Worm (Caenorhabditis elegans) whole organism, mixed stage, embryonic: ENCODE data around the gene gst-2.
A peak's percentile ranks its signal among the peaks of the same experiment; 100 is the strongest.

Experiments used
- M03D4.4 ChIP-seq: sonication (generic microtip); optimal IDR thresholded peaks from 2 replicates; lab custom pipeline; 2017; ENCODE audit warnings: mild to moderate bottlenecking, missing genetic modification characterization, missing compliant biosample characterization
- bed-3 ChIP-seq: fragments of 200-800 bp; sonication (Bioruptor generic); optimal IDR thresholded peaks from 3 replicates; lab custom pipeline; 2018; ENCODE audit warnings: mild to moderate bottlenecking, missing genetic modification characterization, moderate library complexity, missing compliant biosample characterization
- blmp-1 ChIP-seq: fragments of 150-350 bp; optimal IDR thresholded peaks from 2 replicates; lab custom pipeline; 2014; ENCODE audit warnings: missing biosample characterization, missing genetic modification characterization
- ceh-39 ChIP-seq: fragments of 150-350 bp; optimal IDR thresholded peaks from 2 replicates; lab custom pipeline; 2014; ENCODE audit warnings: missing biosample characterization, missing genetic modification characterization
- ceh-43 ChIP-seq: fragments of 200-800 bp; sonication (Bioruptor generic); optimal IDR thresholded peaks from 2 replicates; lab custom pipeline; 2018; ENCODE audit warnings: mild to moderate bottlenecking, missing genetic modification characterization, moderate library complexity, missing compliant biosample characterization
- ces-1 ChIP-seq: fragments of 150-350 bp; optimal IDR thresholded peaks from 2 replicates; lab custom pipeline; 2014; ENCODE audit warnings: missing biosample characterization, missing genetic modification reagents, missing genetic modification characterization
- cnd-1 ChIP-seq: fragments of 200-800 bp; sonication (Bioruptor generic); optimal IDR thresholded peaks from 2 replicates; lab custom pipeline; 2018; ENCODE audit warnings: mild to moderate bottlenecking, missing genetic modification characterization, missing compliant biosample characterization
- elt-1 ChIP-seq: sonication (generic microtip); optimal IDR thresholded peaks from 2 replicates; lab custom pipeline; 2017; ENCODE audit warnings: missing genetic modification characterization, mild to moderate bottlenecking, missing compliant biosample characterization, antibody characterized with exemption, moderate library complexity, borderline replicate concordance; ENCODE audit not compliant: insufficient read depth
- elt-3 ChIP-seq: fragments of 150-350 bp; optimal IDR thresholded peaks from 2 replicates; lab custom pipeline; 2014; ENCODE audit warnings: missing biosample characterization, missing genetic modification characterization
- flh-1 ChIP-seq: fragments of 200-800 bp; sonication (Bioruptor generic); optimal IDR thresholded peaks from 2 replicates; lab custom pipeline; 2018; ENCODE audit warnings: mild to moderate bottlenecking, missing genetic modification characterization, moderate library complexity, missing compliant biosample characterization
- ham-2 ChIP-seq: fragments of 200-800 bp; sonication (Bioruptor generic); optimal IDR thresholded peaks from 2 replicates; lab custom pipeline; 2018; ENCODE audit warnings: mild to moderate bottlenecking, missing genetic modification characterization, missing compliant biosample characterization
- hlh-1 ChIP-seq: fragments of 150-350 bp; optimal IDR thresholded peaks from 2 replicates; lab custom pipeline; 2014; ENCODE audit warnings: missing biosample characterization, missing genetic modification reagents, missing genetic modification characterization
- lin-13 ChIP-seq: fragments of 150-350 bp; optimal IDR thresholded peaks from 2 replicates; lab custom pipeline; 2014; ENCODE audit warnings: missing biosample characterization, missing genetic modification characterization
- lin-32 ChIP-seq: fragments of 200-800 bp; sonication (Bioruptor generic); optimal IDR thresholded peaks from 2 replicates; lab custom pipeline; 2018; ENCODE audit warnings: mild to moderate bottlenecking, missing genetic modification characterization, missing compliant biosample characterization
- lsy-2 ChIP-seq: fragments of 150-350 bp; optimal IDR thresholded peaks from 2 replicates; lab custom pipeline; 2014; ENCODE audit warnings: missing biosample characterization, missing genetic modification characterization
- mep-1 ChIP-seq: fragments of 150-350 bp; optimal IDR thresholded peaks from 2 replicates; lab custom pipeline; 2017; ENCODE audit warnings: missing biosample characterization, missing genetic modification reagents, missing genetic modification characterization, inconsistent platforms
- mls-2 ChIP-seq: sonication (generic microtip); optimal IDR thresholded peaks from 2 replicates; lab custom pipeline; 2016; ENCODE audit warnings: mild to moderate bottlenecking, missing genetic modification characterization, moderate library complexity, missing compliant biosample characterization
- nhr-12 ChIP-seq: fragments of 150-350 bp; optimal IDR thresholded peaks from 2 replicates; lab custom pipeline; 2014; ENCODE audit warnings: missing biosample characterization, missing genetic modification characterization
- nhr-2 ChIP-seq: fragments of 150-350 bp; optimal IDR thresholded peaks from 2 replicates; lab custom pipeline; 2014; ENCODE audit warnings: missing biosample characterization, missing genetic modification characterization
- nhr-28 ChIP-seq: fragments of 150-350 bp; optimal IDR thresholded peaks from 2 replicates; lab custom pipeline; 2014; ENCODE audit warnings: missing biosample characterization, missing genetic modification characterization
- nhr-76 ChIP-seq: sonication (generic microtip); optimal IDR thresholded peaks from 2 replicates; lab custom pipeline; 2017; ENCODE audit warnings: missing biosample characterization, missing genetic modification characterization
- sem-2 ChIP-seq: fragments of 200-800 bp; sonication (Bioruptor generic); optimal IDR thresholded peaks from 2 replicates; lab custom pipeline; 2018; ENCODE audit warnings: mild to moderate bottlenecking, missing genetic modification characterization, missing compliant biosample characterization
- snpc-4 ChIP-seq: fragments of 150-350 bp; optimal IDR thresholded peaks from 2 replicates; lab custom pipeline; 2014; ENCODE audit warnings: missing biosample characterization, missing genetic modification characterization
- sptf-1 ChIP-seq: sonication (generic microtip); optimal IDR thresholded peaks from 2 replicates; lab custom pipeline; 2017; ENCODE audit warnings: mild to moderate bottlenecking, missing genetic modification characterization, moderate library complexity, missing compliant biosample characterization
- tbx-8 ChIP-seq: fragments of 200-800 bp; sonication (Bioruptor generic); optimal IDR thresholded peaks from 2 replicates; lab custom pipeline; 2018; ENCODE audit warnings: mild to moderate bottlenecking, missing genetic modification characterization, moderate library complexity, missing compliant biosample characterization
- unc-39 ChIP-seq: fragments of 150-350 bp; optimal IDR thresholded peaks from 2 replicates; lab custom pipeline; 2014; ENCODE audit warnings: missing biosample characterization, missing genetic modification characterization
- unc-62 ChIP-seq: fragments of 150-350 bp; optimal IDR thresholded peaks from 2 replicates; lab custom pipeline; 2014; ENCODE audit warnings: missing biosample characterization, missing genetic modification reagents, missing genetic modification characterization
- zip-8 ChIP-seq: fragments of 150-350 bp; optimal IDR thresholded peaks from 2 replicates; lab custom pipeline; 2014; ENCODE audit warnings: missing biosample characterization, missing genetic modification characterization

Gene gst-2

ce11 chrIV:10150552-10151004 lies 8.7 kb upstream of the gst-2 start, which contains the start of gene tsp-12:
Gene tsp-12, minus strand, starts transcription at chrIV:10150602.
- TF ChIP-seq mep-1 (tag; lab: Kevin White, UChicago) (no peak), sptf-1 (peak; percentile 27), M03D4.4 (tag; lab: Kevin White, UChicago) (no peak), elt-1 (tag; lab: Kevin White, UChicago) (no peak), ces-1 (GFP tag; lab: Kevin White, UChicago) (peak; percentile 83), cnd-1 (tag; lab: Kevin White, UChicago) (no peak), unc-39 (tag; lab: Kevin White, UChicago) (no peak), ceh-39 (tag; lab: Kevin White, UChicago) (no peak), flh-1 (GFP tag; lab: Kevin White, UChicago) (no peak)

ce11 chrIV:10148938-10149337 lies 7.1 kb upstream of the gst-2 start, which contains the start of gene pigs-1:
Gene pigs-1, minus strand, starts transcription at chrIV:10149038.
- TF ChIP-seq nhr-2 (tag; lab: Kevin White, UChicago) (no peak), mls-2 (tag; lab: Kevin White, UChicago) (no peak), lin-13 (no peak), ham-2 (GFP tag; lab: Kevin White, UChicago) (no peak), ces-1 (GFP tag; lab: Kevin White, UChicago) (no peak), ceh-39 (tag; lab: Kevin White, UChicago) (no peak), sptf-1 (no peak), zip-8 (no peak)

ce11 chrIV:10146885-10147284 lies 5.0 kb upstream of the gst-2 start, which contains the start of gene T14G10.8:
Gene T14G10.8, minus strand, starts transcription at chrIV:10146985.
- TF ChIP-seq elt-3: no peak
- TF ChIP-seq bed-3 (GFP tag; lab: Kevin White, UChicago): no peak
- TF ChIP-seq flh-1 (GFP tag; lab: Kevin White, UChicago): no peak
- no peak for TF ChIP-seq snpc-4
- no peak for TF ChIP-seq blmp-1 (tag; lab: Kevin White, UChicago)
- TF ChIP-seq lin-32 (GFP tag; lab: Kevin White, UChicago): no peak
- TF ChIP-seq sem-2 (GFP tag; lab: Kevin White, UChicago): no peak
- no peak for TF ChIP-seq nhr-2 (tag; lab: Kevin White, UChicago)
- TF ChIP-seq elt-1 (tag; lab: Kevin White, UChicago): no peak
- TF ChIP-seq hlh-1: no peak
- no peak for TF ChIP-seq unc-39 (tag; lab: Kevin White, UChicago)
- TF ChIP-seq sptf-1: no peak
- TF ChIP-seq tbx-8 (GFP tag; lab: Kevin White, UChicago): no peak
- no peak for TF ChIP-seq zip-8
- no peak for TF ChIP-seq nhr-28 (tag; lab: Kevin White, UChicago)
- no peak for TF ChIP-seq ces-1 (GFP tag; lab: Kevin White, UChicago)
- no peak for TF ChIP-seq nhr-12
- TF ChIP-seq cnd-1 (tag; lab: Kevin White, UChicago): no peak
- TF ChIP-seq, all 35 proteins: peak for 0

ce11 chrIV:10144909-10145308 lies 3.0 kb upstream of the gst-2 start:
- TF ChIP-seq unc-39 (tag; lab: Kevin White, UChicago) (no peak), mls-2 (tag; lab: Kevin White, UChicago) (no peak), ceh-43 (GFP tag; lab: Kevin White, UChicago) (no peak), lin-32 (GFP tag; lab: Kevin White, UChicago) (no peak), unc-62 (no peak), bed-3 (GFP tag; lab: Kevin White, UChicago) (no peak), blmp-1 (tag; lab: Kevin White, UChicago) (no peak), flh-1 (GFP tag; lab: Kevin White, UChicago) (no peak), hlh-1 (no peak), elt-3 (no peak)
- TF ChIP-seq, all 35 proteins: peak for 0

- TF ChIP-seq bed-3 (GFP tag; lab: Kevin White, UChicago): no peak
- TF ChIP-seq ces-1 (GFP tag; lab: Kevin White, UChicago): no peak
- TF ChIP-seq elt-3: no peak
- TF ChIP-seq nhr-12: no peak
- no peak for TF ChIP-seq lsy-2 (tag; lab: Kevin White, UChicago)
- no peak for TF ChIP-seq zip-8
- TF ChIP-seq unc-39 (tag; lab: Kevin White, UChicago): no peak
- no peak for TF ChIP-seq nhr-76 (tag; lab: Kevin White, UChicago)
- no peak for TF ChIP-seq elt-1 (tag; lab: Kevin White, UChicago)
- no peak for TF ChIP-seq cnd-1 (tag; lab: Kevin White, UChicago)
- TF ChIP-seq mls-2 (tag; lab: Kevin White, UChicago): no peak
- no peak for TF ChIP-seq snpc-4
- TF ChIP-seq, all 35 proteins: peak for 0
These were observed 2.6 kb upstream of the gst-2 start for ce11 chrIV:10144487-10144886.
